Worm (Caenorhabditis elegans): ENCODE measurements around the gene srsx-24.

srsx-24 gene

DNA sequence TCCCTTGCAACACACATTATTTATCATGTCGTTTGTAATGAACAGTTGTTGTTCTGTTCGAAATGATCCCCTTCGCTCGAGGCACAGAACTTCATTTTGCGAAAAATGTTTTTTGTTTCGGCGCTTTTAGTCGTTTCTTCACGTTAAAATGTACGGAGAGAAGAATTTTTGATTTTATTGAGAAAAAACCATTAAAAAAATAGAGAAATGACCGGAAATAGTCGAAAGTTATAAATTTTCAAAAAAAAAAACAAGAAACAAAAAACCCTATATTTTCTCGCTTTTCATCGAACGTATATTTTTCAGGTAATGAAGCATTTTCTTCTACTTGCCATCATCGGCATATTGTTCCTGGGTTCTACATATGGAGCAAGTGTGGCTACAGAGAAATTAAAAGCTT is 47.0 kb downstream of the srsx-24 start, which contains the start of gene F10G2.1:
Gene F10G2.1, plus strand, starts transcription at position 301 of the 400 bp plus-strand sequence.
- no peak for TF ChIP-seq pqm-1 (tag; optimal IDR thresholded peaks at IDR 0.05)
- TF ChIP-seq pha-4 (tag; optimal IDR thresholded peaks at IDR 0.05), result no peak
- no peak for TF ChIP-seq zip-5 (tag; optimal IDR thresholded peaks at IDR 0.05)
- no peak for TF ChIP-seq ttx-3 (tag; optimal IDR thresholded peaks at IDR 0.05)
- TF ChIP-seq hlh-8 (tag; optimal IDR thresholded peaks at IDR 0.05), result no peak
- no peak for TF ChIP-seq pag-3 (tag; optimal IDR thresholded peaks at IDR 0.05; ENCODE audit: borderline replicate concordance)
- no peak for TF ChIP-seq eyg-1 (tag; optimal IDR thresholded peaks at IDR 0.05)
- no peak for TF ChIP-seq che-1 (tag; optimal IDR thresholded peaks at IDR 0.05)
- TF ChIP-seq elt-2 (tag; optimal IDR thresholded peaks at IDR 0.05), result no peak
- TF ChIP-seq nhr-232 (tag; optimal IDR thresholded peaks at IDR 0.05), result no peak
- no peak for TF ChIP-seq fkh-6 (tag; optimal IDR thresholded peaks at IDR 0.05)
- no peak for TF ChIP-seq ceh-2 (tag; optimal IDR thresholded peaks at IDR 0.05)
- TF ChIP-seq pat-9 (tag; optimal IDR thresholded peaks at IDR 0.05), result no peak
- TF ChIP-seq lin-11 (tag; optimal IDR thresholded peaks at IDR 0.05), result no peak
- TF ChIP-seq Y22D7AL.16 (tag; optimal IDR thresholded peaks at IDR 0.05), result no peak
- TF ChIP-seq ceh-14 (tag; optimal IDR thresholded peaks at IDR 0.05), result no peak
- TF ChIP-seq ceh-6 (GFP tag; optimal IDR thresholded peaks at IDR 0.05), result no peak
- no peak for TF ChIP-seq unc-86 (tag; optimal IDR thresholded peaks at IDR 0.05)
- no peak for TF ChIP-seq dmd-4 (tag; optimal IDR thresholded peaks at IDR 0.05; ENCODE audit: borderline replicate concordance)

DNA sequence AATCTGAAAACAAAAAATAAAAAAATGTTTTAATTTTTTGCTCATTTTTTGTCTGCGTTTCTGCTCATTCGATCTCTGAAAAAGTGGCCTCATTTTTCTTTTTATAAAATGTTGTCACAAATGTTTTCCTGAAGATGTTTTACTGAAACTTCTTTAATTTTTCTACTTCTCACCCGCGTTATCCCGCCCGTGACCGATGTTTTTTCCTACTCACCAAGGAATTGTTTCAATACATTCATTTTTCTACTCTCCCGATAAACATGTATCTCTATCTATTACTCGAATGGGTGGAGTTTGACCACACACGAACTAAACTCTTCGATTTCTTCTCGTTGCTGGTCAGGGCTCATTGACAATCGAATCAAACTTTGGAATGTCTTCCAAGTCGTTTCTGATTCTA is 48.4 kb downstream of the srsx-24 start, which contains the start of gene F10G2.2:
Gene F10G2.2, plus strand, starts transcription at position 301 of the 400 bp plus-strand sequence.
- TF ChIP-seq unc-3 (GFP tag; conservative IDR thresholded peaks at IDR 0.05) (no peak), unc-3 (tag; optimal IDR thresholded peaks at IDR 0.05) (no peak), ttx-3 (tag; optimal IDR thresholded peaks at IDR 0.05) (no peak), Y22D7AL.16 (tag; optimal IDR thresholded peaks at IDR 0.05) (no peak), K09A11.1 (tag; optimal IDR thresholded peaks at IDR 0.05; ENCODE audit: insufficient read depth) (no peak), hlh-13 (GFP tag; optimal IDR thresholded peaks at IDR 0.05) (no peak), ref-2 (tag; optimal IDR thresholded peaks at IDR 0.05) (no peak), unc-55 (GFP tag; optimal IDR thresholded peaks at IDR 0.05) (no peak), C38D4.7 (GFP tag; optimal IDR thresholded peaks at IDR 0.05) (no peak), hlh-15 (tag; optimal IDR thresholded peaks at IDR 0.05) (no peak), pat-9 (tag; optimal IDR thresholded peaks at IDR 0.05) (no peak), rnt-1 (tag; optimal IDR thresholded peaks at IDR 0.05) (no peak), odd-2 (tag; optimal IDR thresholded peaks at IDR 0.05) (no peak), ceh-48 (tag; optimal IDR thresholded peaks at IDR 0.05) (no peak), ceh-2 (tag; optimal IDR thresholded peaks at IDR 0.05) (no peak), syd-9 (tag; optimal IDR thresholded peaks at IDR 0.05) (no peak), mec-3 (tag; optimal IDR thresholded peaks at IDR 0.05; ENCODE audit: borderline replicate concordance) (no peak), ceh-6 (GFP tag; optimal IDR thresholded peaks at IDR 0.05) (no peak)

DNA sequence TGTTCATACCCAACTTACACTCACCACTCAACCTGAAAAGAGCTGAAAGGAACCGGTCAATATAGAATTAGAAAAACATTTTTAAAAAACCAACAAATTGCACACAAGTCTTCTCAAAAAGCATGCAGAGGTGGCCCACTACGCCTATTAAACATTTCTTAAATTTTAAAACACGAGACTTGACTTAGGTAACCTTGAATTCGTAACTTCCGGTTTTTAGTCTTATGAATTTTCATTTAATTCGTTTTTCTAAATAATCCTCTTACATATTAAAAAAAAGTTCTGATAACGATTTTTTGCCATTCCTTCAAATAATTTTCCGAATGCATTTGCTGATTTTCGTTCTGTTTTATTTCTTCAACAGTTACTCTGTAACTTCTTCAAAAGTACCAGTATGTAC is 51.2 kb downstream of the srsx-24 start, which contains the start of gene clec-7:
Gene clec-7, plus strand, starts transcription at position 301 of the 400 bp plus-strand sequence.
- no peak for TF ChIP-seq lim-6 (tag; optimal IDR thresholded peaks at IDR 0.05)
- no peak for TF ChIP-seq unc-42 (tag; optimal IDR thresholded peaks at IDR 0.05)
- TF ChIP-seq hlh-15 (tag; optimal IDR thresholded peaks at IDR 0.05), result no peak
- no peak for TF ChIP-seq ceh-48 (tag; optimal IDR thresholded peaks at IDR 0.05)
- TF ChIP-seq pax-1 (tag; optimal IDR thresholded peaks at IDR 0.05), result no peak
- no peak for TF ChIP-seq hlh-6 (tag; optimal IDR thresholded peaks at IDR 0.05)
- no peak for TF ChIP-seq elt-2 (tag; optimal IDR thresholded peaks at IDR 0.05)
- no peak for TF ChIP-seq ama-1 (optimal IDR thresholded peaks at IDR 0.05)
- no peak for TF ChIP-seq odd-2 (tag; optimal IDR thresholded peaks at IDR 0.05)
- TF ChIP-seq dve-1 (tag; optimal IDR thresholded peaks at IDR 0.05), result no peak
- no peak for TF ChIP-seq sox-2 (GFP tag; IDR thresholded peaks at IDR 0.05)
- no peak for TF ChIP-seq lin-11 (tag; optimal IDR thresholded peaks at IDR 0.05)
- no peak for TF ChIP-seq npax-4 (tag; optimal IDR thresholded peaks at IDR 0.05)
- TF ChIP-seq ref-2 (tag; optimal IDR thresholded peaks at IDR 0.05), result no peak
- no peak for TF ChIP-seq ceh-19 (GFP tag; optimal IDR thresholded peaks at IDR 0.05)
- TF ChIP-seq dmd-4 (tag; optimal IDR thresholded peaks at IDR 0.05; ENCODE audit: borderline replicate concordance), result no peak
- TF ChIP-seq hlh-8 (tag; optimal IDR thresholded peaks at IDR 0.05), result no peak
